Fruit fly (Drosophila melanogaster): Measurements from ENCODE around the gene Usp8.

- TF ChIP-seq CG8478 (optimal IDR thresholded peaks at IDR 0.05) = no peak
- peak; percentile 4 to 10 for TF ChIP-seq CTCF (optimal IDR thresholded peaks at IDR 0.05)
Observed at dm6 chr3R:21097631-21098117, 36.4 kb upstream of the Usp8 start, which contains the start of gene RhoGAP93B.

All from S2 (cell line).